Fruit fly (Drosophila melanogaster) whole organism, wandering third instar larva: ENCODE measurements around the gene RhoGAP71E.

ENCODE experiments used
- CG32264 ChIP-seq: fragments of 200-800 bp; sonication (Bioruptor generic); optimal IDR thresholded peaks from 2 replicates; lab custom pipeline; 2016; ENCODE audit warnings: missing biosample characterization, missing genetic modification characterization
- CG9705 ChIP-seq: fragments of 200-800 bp; sonication (Bioruptor generic); optimal IDR thresholded peaks from 2 replicates; lab custom pipeline; 2018; ENCODE audit warnings: missing biosample characterization, mild to moderate bottlenecking, missing genetic modification characterization
- Dif ChIP-seq: fragments of 200-275, 200-300 bp; sonication (Bioruptor generic); optimal IDR thresholded peaks from 2 replicates; lab custom pipeline; 2018; ENCODE audit warnings: missing biosample characterization, missing genetic modification characterization; ENCODE audit not compliant: partially characterized antibody
- GATAd ChIP-seq: sonication (Bioruptor generic); optimal IDR thresholded peaks from 2 replicates; lab custom pipeline; 2016; ENCODE audit warnings: missing biosample characterization, missing genetic modification characterization
- HLH106 ChIP-seq: fragments of 200-800 bp; optimal IDR thresholded peaks from 3 replicates; lab custom pipeline; 2019; ENCODE audit warnings: missing biosample characterization, mild to moderate bottlenecking, missing genetic modification characterization, moderate library complexity
- Hr78 ChIP-seq: fragments of >200 bp; optimal IDR thresholded peaks from 2 replicates; lab custom pipeline; 2017; ENCODE audit warnings: missing biosample characterization, missing genetic modification characterization
- Hr83 ChIP-seq: fragments of 200-300 bp; sonication (Bioruptor generic); optimal IDR thresholded peaks from 2 replicates; lab custom pipeline; 2016; ENCODE audit warnings: missing biosample characterization, mild to moderate bottlenecking, missing genetic modification characterization, moderate library complexity; ENCODE audit not compliant: poor library complexity, severe bottlenecking
- Jra ChIP-seq: sonication (Bioruptor generic); optimal IDR thresholded peaks from 2 replicates; lab custom pipeline; 2016; ENCODE audit warnings: missing biosample characterization, missing genetic modification characterization
- Mio ChIP-seq: sonication (Bioruptor generic); optimal IDR thresholded peaks from 2 replicates; lab custom pipeline; 2016; ENCODE audit warnings: missing biosample characterization, missing genetic modification characterization
- Myc ChIP-seq: fragments of >200 bp; optimal IDR thresholded peaks from 2 replicates; lab custom pipeline; 2017
- OdsH ChIP-seq: fragments of 200-800 bp; sonication (Bioruptor generic); optimal IDR thresholded peaks from 2 replicates; lab custom pipeline; 2016; ENCODE audit warnings: missing biosample characterization, mild to moderate bottlenecking, missing genetic modification characterization
- Rel ChIP-seq, 2 experiments: fragments of 200-800 bp; sonication (Bioruptor generic) in 1 of 2; optimal IDR thresholded peaks; 2 replicates in 1 of 2; 3 replicates in 1 of 2; lab custom pipeline; 2016 to 2019; ENCODE audit warnings: mild to moderate bottlenecking in 2 of 2, missing biosample characterization in 2 of 2, missing genetic modification characterization in 2 of 2, moderate library complexity in 1 of 2
- Sp1 ChIP-seq: fragments of 200-800 bp; sonication (Bioruptor generic); optimal IDR thresholded peaks from 3 replicates; lab custom pipeline; 2019; ENCODE audit warnings: missing biosample characterization, mild to moderate bottlenecking, missing genetic modification characterization, moderate library complexity
- Vsx2 ChIP-seq: fragments of 200-300, 225-300 bp; sonication (Bioruptor generic); optimal IDR thresholded peaks from 2 replicates; lab custom pipeline; 2018; ENCODE audit warnings: missing biosample characterization, missing genetic modification characterization; ENCODE audit not compliant: partially characterized antibody
- br ChIP-seq: fragments of 200-800 bp; sonication (Bioruptor generic); optimal IDR thresholded peaks from 2 replicates; lab custom pipeline; 2016; ENCODE audit warnings: missing biosample characterization, missing genetic modification characterization
- brk ChIP-seq: fragments of 200-800 bp; sonication (Bioruptor generic); optimal IDR thresholded peaks from 2 replicates; lab custom pipeline; 2016; ENCODE audit warnings: missing biosample characterization, mild to moderate bottlenecking, missing genetic modification characterization
- dl ChIP-seq, 2 experiments: fragments of 175-275, 200-275 bp in 1 of 2; fragments of 200-275 bp in 1 of 2; sonication (Bioruptor generic); optimal IDR thresholded peaks; lab custom pipeline; 2018; ENCODE audit warnings: mild to moderate bottlenecking in 2 of 2, missing biosample characterization in 2 of 2, missing genetic modification characterization in 2 of 2, moderate library complexity in 2 of 2; ENCODE audit not compliant: partially characterized antibody in 2 of 2, insufficient read depth in 1 of 2
- dmrt93B ChIP-seq: fragments of 200-800 bp; sonication (Bioruptor generic); optimal IDR thresholded peaks from 2 replicates; lab custom pipeline; 2018; ENCODE audit warnings: missing biosample characterization, mild to moderate bottlenecking, missing genetic modification characterization
- dsf ChIP-seq: sonication (Bioruptor generic); optimal IDR thresholded peaks from 2 replicates; lab custom pipeline; 2016; ENCODE audit warnings: missing biosample characterization, missing genetic modification characterization, borderline replicate concordance
- ey ChIP-seq: fragments of 200-800 bp; sonication (Bioruptor generic); optimal IDR thresholded peaks from 2 replicates; lab custom pipeline; 2016; ENCODE audit warnings: missing biosample characterization, missing genetic modification characterization
- fru ChIP-seq: fragments of 200-800 bp; sonication (Bioruptor generic); optimal IDR thresholded peaks from 3 replicates; lab custom pipeline; 2016; ENCODE audit warnings: missing biosample characterization, mild to moderate bottlenecking, missing genetic modification characterization
- h ChIP-seq: fragments of 200-800 bp; sonication (Bioruptor generic); optimal IDR thresholded peaks from 3 replicates; lab custom pipeline; 2016; ENCODE audit warnings: missing biosample characterization, mild to moderate bottlenecking, missing genetic modification characterization
- lola ChIP-seq: fragments of >200 bp; optimal IDR thresholded peaks from 2 replicates; lab custom pipeline; 2017; ENCODE audit warnings: missing biosample characterization, missing genetic modification characterization
- pan ChIP-seq: fragments of >200 bp; optimal IDR thresholded peaks from 2 replicates; lab custom pipeline; 2017
- psq ChIP-seq: fragments of 200-800 bp; sonication (Bioruptor generic); optimal IDR thresholded peaks from 3 replicates; lab custom pipeline; 2017; ENCODE audit warnings: missing biosample characterization, mild to moderate bottlenecking, missing genetic modification characterization, moderate library complexity
- rgr ChIP-seq: fragments of 200-800 bp; sonication (Bioruptor generic); optimal IDR thresholded peaks from 3 replicates; lab custom pipeline; 2016; ENCODE audit warnings: missing biosample characterization, mild to moderate bottlenecking, missing genetic modification characterization
- sage ChIP-seq: fragments of 200-800 bp; sonication (Bioruptor generic); optimal IDR thresholded peaks from 2 replicates; lab custom pipeline; 2016; ENCODE audit warnings: missing biosample characterization, mild to moderate bottlenecking, missing genetic modification characterization
- sv ChIP-seq: fragments of 200-800 bp; sonication (Bioruptor generic); optimal IDR thresholded peaks from 3 replicates; lab custom pipeline; 2016; ENCODE audit warnings: missing biosample characterization, missing genetic modification characterization
- usp ChIP-seq: fragments of >200 bp; optimal IDR thresholded peaks from 2 replicates; lab custom pipeline; 2017; ENCODE audit warnings: missing biosample characterization, missing genetic modification characterization
- woc ChIP-seq: sonication (Bioruptor generic); optimal IDR thresholded peaks from 2 replicates; lab custom pipeline; 2016; ENCODE audit warnings: missing biosample characterization, mild to moderate bottlenecking, missing genetic modification characterization

RhoGAP71E gene

dm6 chr3L:15568748-15569147, 19.9 kb upstream of the RhoGAP71E start:
- TF ChIP-seq Rel (GFP tag; optimal IDR thresholded peaks at IDR 0.05; lab: Kevin White, UChicago) (no peak), Rel (tag; optimal IDR thresholded peaks at IDR 0.05; lab: Kevin White, UChicago) (peak; percentile 77), fru (GFP tag; lab: Kevin White, UChicago) (no peak)

DNA sequence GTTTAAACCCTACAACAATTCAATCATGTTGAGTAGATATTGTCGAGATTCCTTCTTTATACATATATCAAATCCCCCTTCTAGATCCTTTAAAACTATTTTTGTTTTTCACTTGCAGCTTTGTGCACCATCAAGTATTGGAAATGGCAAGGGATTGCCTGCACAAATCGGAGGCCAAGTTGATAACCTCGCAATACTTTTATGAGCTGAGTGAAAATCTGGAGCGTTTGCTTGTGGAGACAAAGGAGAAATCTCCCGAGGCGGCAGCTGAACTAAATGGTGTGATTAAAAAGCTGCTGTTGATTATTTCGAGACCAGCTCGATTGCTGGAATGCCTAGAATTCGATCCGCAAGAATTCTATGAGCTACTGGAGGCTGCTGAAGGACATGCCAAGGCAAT, 18.1 kb upstream of the RhoGAP71E start:
- TF ChIP-seq Dif, result no peak
- TF ChIP-seq woc (GFP tag; lab: Kevin White, UChicago), result no peak
- TF ChIP-seq, all 38 proteins: peak for 0

dm6 chr3L:15576357-15576756, 12.3 kb upstream of the RhoGAP71E start, which contains the start of gene Ufsp2:
TSS of gene Ufsp2 (plus strand) at chr3L:15576570.
- TF ChIP-seq Rel (GFP tag; optimal IDR thresholded peaks at IDR 0.05; lab: Kevin White, UChicago) (no peak), Rel (tag; optimal IDR thresholded peaks at IDR 0.05; lab: Kevin White, UChicago) (no peak), Vsx2 (GFP tag; lab: Kevin White, UChicago) (no peak), HLH106 (no peak), ey (GFP tag; lab: Kevin White, UChicago) (no peak), GATAd (GFP tag; lab: Kevin White, UChicago) (no peak), dmrt93B (GFP tag; lab: Kevin White, UChicago) (no peak), OdsH (GFP tag; lab: Kevin White, UChicago) (no peak), fru (GFP tag; lab: Kevin White, UChicago) (no peak), pan (lab: Kevin White, UChicago) (no peak), Myc (lab: Kevin White, UChicago) (no peak), dl (GFP tag; optimal IDR thresholded peaks at IDR 0.05; lab: Kevin White, UChicago; ENCODE audit: insufficient read depth in 1 of 2, partially characterized antibody in 2 of 2) (no peak), usp (no peak), Jra (no peak), Sp1 (GFP tag; lab: Kevin White, UChicago) (no peak), brk (GFP tag; lab: Kevin White, UChicago) (no peak), Mio (no peak), CG32264 (GFP tag; lab: Kevin White, UChicago) (no peak)

DNA sequence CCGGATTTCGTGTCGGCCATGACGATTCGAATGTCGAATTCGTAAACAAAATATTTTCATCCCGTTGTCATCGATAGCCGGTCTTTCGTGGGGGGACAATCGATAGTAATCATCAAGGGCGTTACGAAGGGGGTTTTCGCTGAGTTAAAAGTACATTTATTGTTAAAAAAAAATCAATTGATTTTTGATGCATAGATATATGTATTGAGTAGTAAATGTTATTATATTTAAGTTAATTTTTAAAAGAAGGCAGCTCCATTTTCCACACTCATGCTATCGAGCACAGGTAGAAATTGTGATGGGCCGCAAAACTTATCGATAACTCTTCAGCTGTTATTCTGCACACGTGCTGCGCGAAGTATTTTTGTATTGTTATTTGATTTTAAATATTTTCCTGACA, 8.2 kb upstream of the RhoGAP71E start, which contains the start of the genes mrn and CG12301:
TSS of gene mrn (minus strand) at position 51 of the 400 bp plus-strand sequence.
TSS of gene CG12301 (plus strand) at position 314 of the 400 bp plus-strand sequence.
- TF ChIP-seq woc (GFP tag; lab: Kevin White, UChicago) (no peak), pan (lab: Kevin White, UChicago) (no peak), Mio (no peak), GATAd (GFP tag; lab: Kevin White, UChicago) (no peak), br (GFP tag; lab: Kevin White, UChicago) (no peak), psq (GFP tag; lab: Kevin White, UChicago) (peak; percentile 65), dmrt93B (GFP tag; lab: Kevin White, UChicago) (no peak), dl (GFP tag; optimal IDR thresholded peaks at IDR 0.05; lab: Kevin White, UChicago; ENCODE audit: insufficient read depth in 1 of 2, partially characterized antibody in 2 of 2) (no peak), h (GFP tag; lab: Kevin White, UChicago) (peak; percentile 97), Rel (GFP tag; optimal IDR thresholded peaks at IDR 0.05; lab: Kevin White, UChicago) (no peak), Rel (tag; optimal IDR thresholded peaks at IDR 0.05; lab: Kevin White, UChicago) (peak; percentile 85), ey (GFP tag; lab: Kevin White, UChicago) (peak; percentile 81), HLH106 (peak; percentile 93), CG9705 (GFP tag; lab: Kevin White, UChicago) (peak; percentile 43), sage (GFP tag; lab: Kevin White, UChicago) (no peak), sv (GFP tag; lab: Kevin White, UChicago) (peak; percentile 67), Hr83 (peak; percentile 94), brk (GFP tag; lab: Kevin White, UChicago) (no peak), Myc (lab: Kevin White, UChicago) (peak; percentile 80), OdsH (GFP tag; lab: Kevin White, UChicago) (peak; percentile 80), rgr (GFP tag; lab: Kevin White, UChicago) (peak; percentile 87), lola (GFP tag; lab: Kevin White, UChicago) (no peak), dsf (GFP tag; lab: Kevin White, UChicago) (no peak), Hr78 (GFP tag; lab: Kevin White, UChicago) (no peak)

DNA sequence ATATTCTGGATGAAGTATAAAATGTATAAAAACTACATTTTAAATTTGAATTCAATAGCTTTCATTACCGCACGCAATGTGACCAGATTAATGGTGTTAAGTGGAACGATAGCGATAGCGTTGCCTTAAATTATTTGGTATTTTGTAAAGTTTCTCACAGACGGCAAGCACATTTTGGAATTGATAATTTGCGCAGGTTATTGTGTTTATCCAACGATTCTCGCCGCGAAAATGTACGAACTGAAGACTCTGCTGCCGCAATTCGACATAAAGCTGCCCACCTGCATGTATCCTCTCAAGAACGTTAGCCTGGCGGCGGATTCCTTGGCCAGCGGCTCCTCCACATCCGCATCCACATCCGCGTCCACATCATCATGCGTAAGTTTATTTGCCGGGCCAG, 5.2 kb upstream of the RhoGAP71E start, which contains the start of gene AIMP2:
TSS of gene AIMP2 (plus strand) at position 135 of the 400 bp plus-strand sequence.
- TF ChIP-seq sage (GFP tag; lab: Kevin White, UChicago), result no peak
- TF ChIP-seq h (GFP tag; lab: Kevin White, UChicago), result no peak
- no peak for TF ChIP-seq dl (GFP tag; optimal IDR thresholded peaks at IDR 0.05; lab: Kevin White, UChicago; ENCODE audit: insufficient read depth in 1 of 2, partially characterized antibody in 2 of 2)
- peak; percentile 44 for TF ChIP-seq rgr (GFP tag; lab: Kevin White, UChicago)
- no peak for TF ChIP-seq Vsx2 (GFP tag; lab: Kevin White, UChicago)
